Worm (Caenorhabditis elegans) whole organism, L4 larva: ENCODE measurements around the gene mau-8.

Source experiments
- D1046.2 ChIP-seq: fragments of 200-800 bp; sonication (Bioruptor generic); IDR thresholded peaks from 2 replicates; pipeline ENCODE4 v1.3.6; 2022; ENCODE audit warnings: missing genetic modification characterization, missing compliant biosample characterization
- F10B5.3 ChIP-seq: sonication (generic microtip); optimal IDR thresholded peaks from 2 replicates; lab custom pipeline; 2016; ENCODE audit warnings: mild to moderate bottlenecking, missing genetic modification characterization, missing compliant biosample characterization
- F37D6.2 ChIP-seq: sonication (generic microtip); optimal IDR thresholded peaks from 2 replicates; lab custom pipeline; 2016; ENCODE audit warnings: mild to moderate bottlenecking, missing genetic modification characterization, missing compliant biosample characterization
- F49E8.2 ChIP-seq: sonication (generic microtip); optimal IDR thresholded peaks from 2 replicates; lab custom pipeline; 2016; ENCODE audit warnings: missing compliant biosample characterization, mild to moderate bottlenecking, missing genetic modification characterization, borderline replicate concordance
- T20F7.1 ChIP-seq: fragments of 200-800 bp; sonication (Bioruptor generic); optimal IDR thresholded peaks from 2 replicates; lab custom pipeline; 2018; ENCODE audit warnings: mild to moderate bottlenecking, missing genetic modification characterization, missing compliant biosample characterization
- T26A8.4 ChIP-seq: fragments of 200-800 bp; sonication (Bioruptor generic); IDR thresholded peaks from 2 replicates; pipeline ENCODE4 v1.3.6; 2022; ENCODE audit warnings: missing genetic modification characterization, missing compliant biosample characterization
- Y105C5A.15 ChIP-seq: fragments of 200-800 bp; sonication (Bioruptor generic); IDR thresholded peaks from 2 replicates; pipeline ENCODE4 v1.3.6; 2022; ENCODE audit warnings: missing genetic modification characterization, missing compliant biosample characterization
- Y48G9A.11 ChIP-seq: fragments of 200-800 bp; sonication (Bioruptor generic); IDR thresholded peaks from 2 replicates; pipeline ENCODE4 v1.3.6; 2022; ENCODE audit warnings: missing genetic modification reagents, missing genetic modification characterization, missing compliant biosample characterization
- aly-2 ChIP-seq: sonication (generic microtip); optimal IDR thresholded peaks from 2 replicates; lab custom pipeline; 2018; ENCODE audit warnings: missing biosample characterization, missing genetic modification characterization
- ama-1 ChIP-seq: fragments of 150-350 bp; optimal IDR thresholded peaks from 2 replicates; lab custom pipeline; 2014; ENCODE audit warnings: inconsistent platforms, mixed read lengths
- arid-1 ChIP-seq: fragments of 200-800 bp; sonication (Bioruptor generic); conservative IDR thresholded peaks from 2 replicates; pipeline ENCODE4 v1.3.6; 2022; ENCODE audit warnings: missing genetic modification reagents, missing genetic modification characterization, missing compliant biosample characterization
- attf-4 ChIP-seq: sonication (generic microtip); optimal IDR thresholded peaks from 3 replicates; lab custom pipeline; 2017; ENCODE audit warnings: missing biosample characterization, missing genetic modification characterization
- ceh-28 ChIP-seq: fragments of 150-350 bp; optimal IDR thresholded peaks from 2 replicates; lab custom pipeline; 2014; ENCODE audit warnings: missing biosample characterization, missing genetic modification reagents, missing genetic modification characterization
- ceh-32 ChIP-seq: sonication (generic microtip); optimal IDR thresholded peaks from 2 replicates; lab custom pipeline; 2016; ENCODE audit warnings: mild to moderate bottlenecking, missing genetic modification characterization, missing compliant biosample characterization; ENCODE audit not compliant: poor library complexity
- cey-2 ChIP-seq: sonication (generic microtip); optimal IDR thresholded peaks from 3 replicates; lab custom pipeline; 2017; ENCODE audit warnings: missing genetic modification characterization, mild to moderate bottlenecking, missing compliant biosample characterization, antibody characterized with exemption, borderline replicate concordance; ENCODE audit not compliant: insufficient read depth
- daf-12 ChIP-seq: fragments of 150-350 bp; optimal IDR thresholded peaks from 2 replicates; lab custom pipeline; 2014; ENCODE audit warnings: missing biosample characterization, missing genetic modification reagents, missing genetic modification characterization
- daf-16 ChIP-seq, 3 experiments: sonication (generic microtip); optimal IDR thresholded peaks; 2 replicates each; lab custom pipeline; 2016 to 2017; ENCODE audit warnings: missing genetic modification characterization in 3 of 3, missing genetic modification reagents in 3 of 3, mild to moderate bottlenecking in 2 of 3, missing compliant biosample characterization in 2 of 3, missing biosample characterization in 1 of 3, moderate library complexity in 1 of 3
- daf-19 ChIP-seq: fragments of 200-800 bp; sonication (Bioruptor generic); conservative IDR thresholded peaks from 2 replicates; pipeline ENCODE4 v1.3.6; 2022; ENCODE audit warnings: missing genetic modification characterization, missing compliant biosample characterization
- dmd-9 ChIP-seq: fragments of 200-800 bp; sonication (Bioruptor generic); IDR thresholded peaks from 2 replicates; pipeline ENCODE4 v1.3.6; 2022; ENCODE audit warnings: missing genetic modification reagents, missing genetic modification characterization, missing compliant biosample characterization
- dpl-1 ChIP-seq: fragments of 150-350 bp; optimal IDR thresholded peaks from 2 replicates; lab custom pipeline; 2014; ENCODE audit warnings: missing biosample characterization, missing genetic modification reagents, missing genetic modification characterization
- dve-1 ChIP-seq: sonication (generic microtip); optimal IDR thresholded peaks from 2 replicates; lab custom pipeline; 2017; ENCODE audit warnings: antibody characterized with exemption, mild to moderate bottlenecking, missing genetic modification characterization, missing compliant biosample characterization; ENCODE audit not compliant: insufficient read depth
- egl-43 ChIP-seq: fragments of 200-800 bp; sonication (Bioruptor generic); IDR thresholded peaks from 2 replicates; pipeline ENCODE4 v1.3.6; 2022; ENCODE audit warnings: missing genetic modification reagents, missing genetic modification characterization, missing compliant biosample characterization
- fos-1 ChIP-seq: fragments of 150-350 bp; optimal IDR thresholded peaks from 2 replicates; lab custom pipeline; 2014; ENCODE audit warnings: missing biosample characterization, missing genetic modification characterization
- gei-8 ChIP-seq: fragments of 200-800 bp; sonication (Bioruptor generic); optimal IDR thresholded peaks from 2 replicates; lab custom pipeline; 2018; ENCODE audit warnings: mild to moderate bottlenecking, missing genetic modification characterization, missing compliant biosample characterization
- hlh-11 ChIP-seq: fragments of 200-800 bp; sonication (Bioruptor generic); optimal IDR thresholded peaks from 2 replicates; lab custom pipeline; 2018; ENCODE audit warnings: mild to moderate bottlenecking, missing genetic modification characterization, missing compliant biosample characterization
- hlh-30 ChIP-seq: sonication (generic microtip); optimal IDR thresholded peaks from 2 replicates; lab custom pipeline; 2017; ENCODE audit warnings: antibody characterized with exemption, mild to moderate bottlenecking, missing genetic modification characterization, missing compliant biosample characterization; ENCODE audit not compliant: insufficient read depth
- jun-1 ChIP-seq: fragments of 150-350 bp; optimal IDR thresholded peaks from 2 replicates; lab custom pipeline; 2014; ENCODE audit warnings: missing biosample characterization, missing genetic modification reagents, missing genetic modification characterization
- lin-13 ChIP-seq: fragments of 150-350 bp; optimal IDR thresholded peaks from 2 replicates; lab custom pipeline; 2014; ENCODE audit warnings: missing biosample characterization, missing genetic modification reagents, missing genetic modification characterization
- lir-3 ChIP-seq: sonication (generic microtip); optimal IDR thresholded peaks from 2 replicates; lab custom pipeline; 2016; ENCODE audit warnings: mild to moderate bottlenecking, missing genetic modification characterization, missing compliant biosample characterization
- mdl-1 ChIP-seq, 2 experiments: fragments of 150-350 bp in 1 of 2; sonication (generic microtip) in 1 of 2; optimal IDR thresholded peaks; 2 replicates each; lab custom pipeline; 2014 to 2017; ENCODE audit warnings: missing biosample characterization in 2 of 2, missing genetic modification characterization in 2 of 2
- mdt-29 ChIP-seq: fragments of 200-800 bp; sonication (Bioruptor generic); IDR thresholded peaks from 2 replicates; pipeline ENCODE4 v1.3.6; 2022; ENCODE audit warnings: missing genetic modification reagents, missing genetic modification characterization, missing compliant biosample characterization
- mes-2 ChIP-seq: sonication (generic microtip); optimal IDR thresholded peaks from 2 replicates; lab custom pipeline; 2016; ENCODE audit warnings: missing genotype, mild to moderate bottlenecking, missing genetic modification characterization, missing compliant biosample characterization; ENCODE audit not compliant: poor library complexity, severe bottlenecking
- mxl-3 ChIP-seq: fragments of 200-800 bp; sonication (Bioruptor generic); optimal IDR thresholded peaks from 2 replicates; lab custom pipeline; 2018; ENCODE audit warnings: mild to moderate bottlenecking, missing genetic modification characterization, missing compliant biosample characterization
- nhr-11 ChIP-seq: fragments of 150-350 bp; optimal IDR thresholded peaks from 2 replicates; lab custom pipeline; 2014; ENCODE audit warnings: missing biosample characterization, missing genetic modification characterization
- nhr-111 ChIP-seq: fragments of 200-800 bp; sonication (Bioruptor generic); optimal IDR thresholded peaks from 2 replicates; lab custom pipeline; 2018; ENCODE audit warnings: mild to moderate bottlenecking, missing genetic modification characterization, missing compliant biosample characterization
- nhr-28 ChIP-seq: fragments of 150-350 bp; optimal IDR thresholded peaks from 2 replicates; lab custom pipeline; 2014; ENCODE audit warnings: missing biosample characterization, missing genetic modification characterization
- nhr-41 ChIP-seq: fragments of 200-800 bp; sonication (Bioruptor generic); IDR thresholded peaks from 2 replicates; pipeline ENCODE4 v1.3.6; 2022; ENCODE audit warnings: missing genetic modification reagents, missing genetic modification characterization, missing compliant biosample characterization
- nhr-48 ChIP-seq: sonication (generic microtip); optimal IDR thresholded peaks from 2 replicates; lab custom pipeline; 2016; ENCODE audit warnings: mild to moderate bottlenecking, missing genetic modification characterization, missing compliant biosample characterization
- nhr-76 ChIP-seq: fragments of 150-350 bp; optimal IDR thresholded peaks from 2 replicates; lab custom pipeline; 2014; ENCODE audit warnings: missing biosample characterization, missing genetic modification characterization
- nhr-77 ChIP-seq: fragments of 150-350 bp; optimal IDR thresholded peaks from 2 replicates; lab custom pipeline; 2014; ENCODE audit warnings: missing biosample characterization, missing genetic modification characterization
- pha-4 ChIP-seq, 2 experiments: fragments of 150-350 bp in 1 of 2; fragments of 200-800 bp in 1 of 2; sonication (Bioruptor generic) in 1 of 2; IDR thresholded peaks in 1 of 2; optimal IDR thresholded peaks in 1 of 2; 2 replicates each; pipeline versions ENCODE4 v1.3.6 to Lab custom; 2014 to 2022; ENCODE audit warnings: missing genetic modification characterization in 2 of 2, missing genetic modification reagents in 2 of 2, missing biosample characterization in 1 of 2, missing compliant biosample characterization in 1 of 2
- pqm-1 ChIP-seq: sonication (generic microtip); optimal IDR thresholded peaks from 2 replicates; lab custom pipeline; 2017; ENCODE audit warnings: missing biosample characterization, missing genetic modification characterization
- rbr-2 ChIP-seq: sonication (generic microtip); optimal IDR thresholded peaks from 2 replicates; lab custom pipeline; 2016; ENCODE audit warnings: missing genotype, missing genetic modification characterization, missing compliant biosample characterization
- snpc-1.2 ChIP-seq: fragments of 200-800 bp; sonication (Bioruptor generic); IDR thresholded peaks from 2 replicates; pipeline ENCODE4 v1.3.6; 2022; ENCODE audit warnings: missing genetic modification reagents, missing genetic modification characterization, missing compliant biosample characterization
- spr-1 ChIP-seq: sonication (generic microtip); optimal IDR thresholded peaks from 2 replicates; lab custom pipeline; 2016; ENCODE audit warnings: mild to moderate bottlenecking, missing genetic modification characterization, missing compliant biosample characterization
- spr-3 ChIP-seq: fragments of 200-800 bp; sonication (Bioruptor generic); optimal IDR thresholded peaks from 2 replicates; lab custom pipeline; 2018; ENCODE audit warnings: mild to moderate bottlenecking, missing genetic modification characterization, missing compliant biosample characterization
- tra-1 ChIP-seq: fragments of 200-800 bp; sonication (Bioruptor generic); IDR thresholded peaks from 2 replicates; pipeline ENCODE4 v1.3.6; 2022; ENCODE audit warnings: missing genetic modification reagents, missing genetic modification characterization, missing compliant biosample characterization
- zfp-2 ChIP-seq: sonication (generic microtip); optimal IDR thresholded peaks from 2 replicates; lab custom pipeline; 2016; ENCODE audit warnings: mild to moderate bottlenecking, missing genetic modification characterization, missing compliant biosample characterization
- ztf-11 ChIP-seq: fragments of 150-350 bp; optimal IDR thresholded peaks from 2 replicates; lab custom pipeline; 2014; ENCODE audit warnings: missing biosample characterization, missing genetic modification characterization
- ztf-7 ChIP-seq: fragments of 150-350 bp; optimal IDR thresholded peaks from 2 replicates; lab custom pipeline; 2014; ENCODE audit warnings: missing biosample characterization, missing genetic modification characterization

mau-8 gene

DNA sequence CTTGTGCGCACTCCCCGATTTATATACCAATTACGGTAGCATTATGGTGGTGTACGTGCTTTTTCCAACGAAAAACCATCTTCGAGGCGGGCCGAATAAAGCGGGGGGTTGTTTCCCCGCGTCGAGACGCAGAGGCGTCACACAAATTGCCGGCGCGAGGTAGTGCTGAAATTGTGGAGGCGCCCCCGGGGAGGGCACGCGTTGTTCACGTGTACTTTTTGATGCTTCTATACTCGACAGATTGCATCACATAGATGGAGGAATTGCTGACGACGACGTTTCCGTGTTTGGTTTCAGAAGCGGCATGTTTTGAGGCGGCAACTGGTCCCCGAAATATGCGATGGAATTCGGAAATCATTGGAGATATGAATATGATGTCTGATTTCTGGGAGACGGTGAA lies 17.4 kb downstream of the mau-8 start (continued):
- TF ChIP-seq lin-13 (peak; percentile 75), mdt-29 (GFP tag; lab: Robert Waterston, UW) (0 out of 2 replicates have a peak, but pooled peaks have one; percentile 35), mdl-1 (tag; optimal IDR thresholded peaks at IDR 0.05; lab: Kevin White, UChicago) (peak; percentile 84 to 92), fos-1 (tag; lab: Kevin White, UChicago) (no peak), cey-2 (no peak), F49E8.2 (tag; lab: Kevin White, UChicago) (no peak), pha-4 (GFP tag; IDR thresholded peaks at IDR 0.05; lab: Robert Waterston, UW) (peak; percentile 75), pha-4 (tag; optimal IDR thresholded peaks at IDR 0.05; lab: Kevin White, UChicago) (no peak), nhr-111 (GFP tag; lab: Kevin White, UChicago) (no peak), hlh-30 (tag; lab: Kevin White, UChicago) (peak; percentile 95), nhr-77 (tag; lab: Kevin White, UChicago) (peak; percentile 70), F10B5.3 (tag; lab: Kevin White, UChicago) (no peak), snpc-1.2 (no peak), spr-1 (tag; lab: Kevin White, UChicago) (peak; percentile 55), dve-1 (tag; lab: Kevin White, UChicago) (peak; percentile 95), daf-19 (GFP tag; lab: Robert Waterston, UW) (no peak), lir-3 (tag; lab: Kevin White, UChicago) (no peak), ceh-28 (tag; lab: Kevin White, UChicago) (no peak), ceh-32 (tag; lab: Kevin White, UChicago) (no peak), nhr-48 (tag; lab: Kevin White, UChicago) (peak; percentile 95), pqm-1 (tag; lab: Kevin White, UChicago) (no peak), ztf-11 (tag; lab: Kevin White, UChicago) (no peak), mes-2 (tag; lab: Kevin White, UChicago) (peak; percentile 66), ztf-7 (tag; lab: Kevin White, UChicago) (peak; percentile 93), egl-43 (GFP tag; lab: Robert Waterston, UW) (peak; percentile 72), hlh-11 (tag; lab: Kevin White, UChicago) (peak; percentile 97), nhr-11 (tag; lab: Kevin White, UChicago) (peak; percentile 84), aly-2 (tag; lab: Kevin White, UChicago) (no peak), jun-1 (tag; lab: Kevin White, UChicago) (peak; percentile 46), mxl-3 (GFP tag; lab: Kevin White, UChicago) (peak; percentile 92), spr-3 (GFP tag; lab: Kevin White, UChicago) (peak; percentile 6), arid-1 (GFP tag; lab: Robert Waterston, UW) (0 out of 2 replicates have a peak, but pooled peaks have one; percentile 37), ama-1 (no peak), attf-4 (tag; lab: Kevin White, UChicago) (no peak), nhr-41 (GFP tag; lab: Robert Waterston, UW) (no peak), D1046.2 (GFP tag; lab: Robert Waterston, UW) (0 out of 2 replicates have a peak, but pooled peaks have one; percentile 4), dmd-9 (no peak), Y105C5A.15 (no peak), daf-12 (no peak), tra-1 (GFP tag; lab: Robert Waterston, UW) (peak; percentile 96), gei-8 (GFP tag; lab: Kevin White, UChicago) (peak; percentile 69), dpl-1 (GFP tag; lab: Kevin White, UChicago) (peak; percentile 64), F37D6.2 (peak; percentile 64), T26A8.4 (GFP tag; lab: Robert Waterston, UW) (peak; percentile 67), nhr-76 (tag; lab: Kevin White, UChicago) (no peak), zfp-2 (tag; lab: Kevin White, UChicago) (peak; percentile 21), Y48G9A.11 (no peak), T20F7.1 (GFP tag; lab: Kevin White, UChicago) (no peak), rbr-2 (tag; lab: Kevin White, UChicago) (peak; percentile 81), daf-16 (GFP tag; optimal IDR thresholded peaks at IDR 0.05; lab: Kevin White, UChicago) (no peak), daf-16 (tag; optimal IDR thresholded peaks at IDR 0.05; lab: Kevin White, UChicago) (peak; percentile 73), nhr-28 (tag; lab: Kevin White, UChicago) (peak; percentile 76)
